Fruit fly (Drosophila melanogaster) whole organism: ENCODE measurements around the gene CG32182.

Experiments used
- CG8478 ChIP-seq: fragments of >200 bp; optimal IDR thresholded peaks from 2 replicates; lab custom pipeline; 2018; ENCODE audit warnings: inconsistent platforms
- Dll ChIP-seq: fragments of >200 bp; optimal IDR thresholded peaks from 2 replicates; lab custom pipeline; 2017
- EcR ChIP-seq, 2 experiments: fragments of >200 bp; optimal IDR thresholded peaks; 2 replicates each; lab custom pipeline; 2017; ENCODE audit warnings: missing biosample characterization in 2 of 2, missing genetic modification characterization in 2 of 2, missing genetic modification reagents in 2 of 2
- pan ChIP-seq: fragments of >200 bp; optimal IDR thresholded peaks from 2 replicates; lab custom pipeline; 2017
- psq ChIP-seq: fragments of >200 bp; optimal IDR thresholded peaks from 2 replicates; lab custom pipeline; 2017
- usp ChIP-seq: fragments of >200 bp; optimal IDR thresholded peaks from 2 replicates; lab custom pipeline; 2017; ENCODE audit warnings: missing biosample characterization, missing genetic modification characterization, mixed read lengths

CG32182 gene

DNA sequence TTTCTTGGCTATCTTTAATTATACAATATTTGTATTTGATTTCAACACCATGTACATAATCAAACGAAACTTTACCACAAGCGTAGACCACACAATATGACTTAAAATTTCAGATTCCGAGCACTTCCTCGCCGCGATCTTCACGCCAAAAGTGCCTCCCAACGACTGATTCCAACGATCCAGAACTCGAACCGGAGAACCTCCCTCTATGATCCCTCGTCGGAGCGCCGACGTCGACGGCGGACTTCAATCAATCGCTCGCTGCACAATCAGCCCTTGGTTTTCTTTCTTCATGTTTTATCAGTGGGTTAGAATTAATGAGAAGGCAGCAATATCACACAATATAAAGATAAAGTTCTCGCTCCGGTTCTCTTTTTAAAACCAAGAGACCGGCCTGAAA is 6.1 kb downstream of the CG32182 start, which contains the start of the genes Adgf-A and Adgf-A2:
TSS of gene Adgf-A (minus strand) at position 172 of the 400 bp plus-strand sequence.
TSS of gene Adgf-A2 (minus strand) at position 172 of the 400 bp plus-strand sequence.
- no peak for TF ChIP-seq EcR (GFP tag; optimal IDR thresholded peaks at IDR 0.05; lab: Kevin White, UChicago)
- TF ChIP-seq psq = no peak
- TF ChIP-seq pan (lab: Kevin White, UChicago) = no peak
- no peak for TF ChIP-seq usp (GFP tag; lab: Kevin White, UChicago)
- TF ChIP-seq CG8478 (lab: Kevin White, UChicago) = no peak
- TF ChIP-seq Dll (lab: Kevin White, UChicago) = no peak

dm6 chr3L:17791067-17791466 is 33.2 kb downstream of the CG32182 start:
- TF ChIP-seq EcR (GFP tag; optimal IDR thresholded peaks at IDR 0.05; lab: Kevin White, UChicago) = no peak
- TF ChIP-seq CG8478 (lab: Kevin White, UChicago) = no peak
- TF ChIP-seq Dll (lab: Kevin White, UChicago) = no peak
- TF ChIP-seq usp (GFP tag; lab: Kevin White, UChicago) = no peak
- TF ChIP-seq pan (lab: Kevin White, UChicago) = no peak
- no peak for TF ChIP-seq psq

dm6 chr3L:17791467-17791494 is 33.4 kb downstream of the CG32182 start, which contains the start of gene CG42815:
CG42815 (minus strand) TSS chr3L:17791486.
- TF ChIP-seq usp (GFP tag; lab: Kevin White, UChicago) (no peak), EcR (GFP tag; optimal IDR thresholded peaks at IDR 0.05; lab: Kevin White, UChicago) (no peak), CG8478 (lab: Kevin White, UChicago) (no peak), Dll (lab: Kevin White, UChicago) (no peak), psq (no peak), pan (lab: Kevin White, UChicago) (no peak)

dm6 chr3L:17791495-17791894 is 33.6 kb downstream of the CG32182 start:
- no peak for TF ChIP-seq CG8478 (lab: Kevin White, UChicago)
- no peak for TF ChIP-seq psq
- no peak for TF ChIP-seq Dll (lab: Kevin White, UChicago)
- no peak for TF ChIP-seq usp (GFP tag; lab: Kevin White, UChicago)
- no peak for TF ChIP-seq EcR (GFP tag; optimal IDR thresholded peaks at IDR 0.05; lab: Kevin White, UChicago)
- no peak for TF ChIP-seq pan (lab: Kevin White, UChicago)

- TF ChIP-seq usp (GFP tag; lab: Kevin White, UChicago) = no peak
- TF ChIP-seq Dll (lab: Kevin White, UChicago) = no peak
- no peak for TF ChIP-seq pan (lab: Kevin White, UChicago)
- no peak for TF ChIP-seq psq
- no peak for TF ChIP-seq CG8478 (lab: Kevin White, UChicago)
- TF ChIP-seq EcR (GFP tag; optimal IDR thresholded peaks at IDR 0.05; lab: Kevin White, UChicago) = no peak
Observed at dm6 chr3L:17797494-17797893, 39.6 kb downstream of the CG32182 start, which contains the start of gene CG42816. CG42816 (minus strand) TSS chr3L:17797594.

dm6 chr3L:17802107-17802506 is 44.2 kb downstream of the CG32182 start, which contains the start of gene NUCB1:
NUCB1 (minus strand) TSS chr3L:17802279.
- TF ChIP-seq CG8478 (lab: Kevin White, UChicago) = no peak
- no peak for TF ChIP-seq psq
- TF ChIP-seq usp (GFP tag; lab: Kevin White, UChicago) = no peak
- TF ChIP-seq Dll (lab: Kevin White, UChicago) = no peak
- no peak for TF ChIP-seq EcR (GFP tag; optimal IDR thresholded peaks at IDR 0.05; lab: Kevin White, UChicago)
- TF ChIP-seq pan (lab: Kevin White, UChicago) = no peak

- no peak for TF ChIP-seq Dll (lab: Kevin White, UChicago)
- no peak for TF ChIP-seq CG8478 (lab: Kevin White, UChicago)
- TF ChIP-seq usp (GFP tag; lab: Kevin White, UChicago) = no peak
- no peak for TF ChIP-seq psq
- TF ChIP-seq EcR (GFP tag; optimal IDR thresholded peaks at IDR 0.05; lab: Kevin White, UChicago) = no peak
- no peak for TF ChIP-seq pan (lab: Kevin White, UChicago)
Observed at dm6 chr3L:17804511-17804910, 46.6 kb downstream of the CG32182 start, which contains the start of gene ais. ais (minus strand) TSS chr3L:17804715.

dm6 chr3L:17806357-17807025 is 48.6 kb downstream of the CG32182 start, which contains the start of gene CG32187:
CG32187 (minus strand) TSS chr3L:17806365.
- TF ChIP-seq psq (no peak), CG8478 (lab: Kevin White, UChicago) (no peak)

DNA sequence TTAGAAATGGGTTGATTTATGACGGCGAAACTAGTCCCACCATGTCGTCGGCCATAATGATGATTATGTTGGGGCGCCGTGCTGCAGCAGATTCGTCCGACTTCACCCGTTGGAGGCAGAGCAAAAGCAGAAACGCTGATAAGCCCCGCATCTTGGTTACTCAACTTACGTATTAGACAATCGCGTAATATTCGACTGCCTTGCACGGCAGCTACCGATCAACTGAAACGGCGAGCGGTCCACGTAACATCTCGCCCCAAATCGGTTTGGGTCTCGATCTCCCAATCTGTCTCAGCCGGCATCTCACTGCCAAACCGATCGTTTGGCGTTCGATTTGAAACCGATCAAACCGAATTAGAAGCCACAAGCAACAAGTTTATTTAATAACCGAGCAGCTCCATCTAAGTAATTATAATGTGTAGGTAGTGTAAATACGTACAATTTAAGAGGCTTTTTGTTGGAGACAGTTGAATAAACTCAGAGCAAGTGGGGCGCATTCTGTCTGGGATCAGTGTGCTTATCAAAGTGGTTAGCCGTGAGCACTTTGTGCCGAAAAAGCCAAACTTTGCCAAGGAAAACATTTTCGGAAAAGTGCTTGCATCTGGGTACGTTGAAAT is 50.8 kb downstream of the CG32182 start, which contains the start of gene CG32191:
TSS of gene CG32191 (minus strand) at position 550 of the 617 bp plus-strand sequence.
- TF ChIP-seq psq (no peak), pan (lab: Kevin White, UChicago) (no peak), usp (GFP tag; lab: Kevin White, UChicago) (no peak), Dll (lab: Kevin White, UChicago) (no peak), EcR (GFP tag; optimal IDR thresholded peaks at IDR 0.05; lab: Kevin White, UChicago) (no peak), CG8478 (lab: Kevin White, UChicago) (no peak)
